Worm (Caenorhabditis elegans) whole organism, late embryonic: ENCODE data around the gene H01G02.3.

Experiments
- ceh-30 ChIP-seq: fragments of 150-350 bp; optimal IDR thresholded peaks from 2 replicates; lab custom pipeline; 2014; ENCODE audit warnings: missing biosample characterization, missing genetic modification characterization
- dmd-4 ChIP-seq: sonication (generic microtip); optimal IDR thresholded peaks from 2 replicates; lab custom pipeline; 2016; ENCODE audit warnings: borderline replicate concordance, missing genetic modification characterization, missing compliant biosample characterization
- nhr-11 ChIP-seq: fragments of 150-350 bp; optimal IDR thresholded peaks from 2 replicates; lab custom pipeline; 2014; ENCODE audit warnings: missing biosample characterization, missing genetic modification characterization
- tbx-2 ChIP-seq: sonication (generic microtip); optimal IDR thresholded peaks from 2 replicates; lab custom pipeline; 2016; ENCODE audit warnings: missing genetic modification characterization, missing compliant biosample characterization
- ttx-3 ChIP-seq: sonication (generic microtip); optimal IDR thresholded peaks from 2 replicates; lab custom pipeline; 2016; ENCODE audit warnings: missing genetic modification reagents, missing genetic modification characterization, missing compliant biosample characterization

DNA sequence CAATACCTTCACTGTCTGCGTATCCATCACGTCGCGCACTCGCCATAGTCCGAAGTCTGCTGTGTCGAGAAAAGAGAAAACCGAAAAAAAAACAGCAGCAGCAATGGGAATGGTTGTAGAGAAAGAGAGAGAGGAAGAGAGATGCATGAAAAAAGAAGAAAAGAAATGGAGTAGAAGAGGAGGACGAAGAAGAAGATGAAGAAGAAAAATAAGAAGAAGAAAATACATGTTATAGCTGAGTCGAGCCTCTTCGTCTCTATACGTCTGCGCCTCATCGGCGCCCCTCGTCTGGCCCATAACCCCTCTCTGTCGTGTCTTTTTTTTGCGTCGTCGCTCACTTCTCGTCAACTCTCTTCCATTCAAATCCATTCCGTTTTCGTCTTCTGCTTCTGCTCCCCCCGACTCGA is 17.3 kb upstream of the H01G02.3 start:
- TF ChIP-seq dmd-4 (tag; lab: Kevin White, UChicago) (no peak), tbx-2 (peak; percentile 66), nhr-11 (no peak), ttx-3 (no peak), ceh-30 (tag; lab: Kevin White, UChicago) (no peak)
